Worm (Caenorhabditis elegans) whole organism, L4 larva: ENCODE data around the gene ttr-48.

Experiments
- F10B5.3 ChIP-seq: sonication (generic microtip); optimal IDR thresholded peaks from 2 replicates; lab custom pipeline; 2016; ENCODE audit warnings: mild to moderate bottlenecking, missing genetic modification characterization, missing compliant biosample characterization
- F26F4.8 ChIP-seq: fragments of 200-800 bp; sonication (Bioruptor generic); conservative IDR thresholded peaks from 2 replicates; pipeline ENCODE4 v1.3.6; 2022; ENCODE audit warnings: missing genetic modification characterization, missing compliant biosample characterization
- aha-1 ChIP-seq: fragments of 150-350 bp; peaks from one replicate; lab custom pipeline; 2014; ENCODE audit warnings: missing biosample characterization, missing genetic modification characterization
- ama-1 ChIP-seq: fragments of 150-350 bp; optimal IDR thresholded peaks from 2 replicates; lab custom pipeline; 2014; ENCODE audit warnings: inconsistent platforms, mixed read lengths
- ceh-44 ChIP-seq: fragments of 200-800 bp; sonication (Bioruptor generic); IDR thresholded peaks from 2 replicates; pipeline ENCODE4 v1.3.6; 2022; ENCODE audit warnings: missing genetic modification reagents, missing genetic modification characterization, missing compliant biosample characterization
- cey-2 ChIP-seq: sonication (generic microtip); optimal IDR thresholded peaks from 3 replicates; lab custom pipeline; 2017; ENCODE audit warnings: missing genetic modification characterization, mild to moderate bottlenecking, missing compliant biosample characterization, antibody characterized with exemption, borderline replicate concordance; ENCODE audit not compliant: insufficient read depth
- ctbp-1 ChIP-seq: fragments of 200-800 bp; sonication (Bioruptor generic); IDR thresholded peaks from 2 replicates; pipeline ENCODE4 v1.3.6; 2022; ENCODE audit warnings: missing genetic modification reagents, missing genetic modification characterization, missing compliant biosample characterization
- daf-16 ChIP-seq, 3 experiments: sonication (generic microtip); optimal IDR thresholded peaks; 2 replicates each; lab custom pipeline; 2016 to 2017; ENCODE audit warnings: missing genetic modification characterization in 3 of 3, missing genetic modification reagents in 3 of 3, mild to moderate bottlenecking in 2 of 3, missing compliant biosample characterization in 2 of 3, missing biosample characterization in 1 of 3, moderate library complexity in 1 of 3
- dmd-6 ChIP-seq: fragments of 200-800 bp; sonication (Bioruptor generic); IDR thresholded peaks from 2 replicates; pipeline ENCODE4 v1.3.6; 2022; ENCODE audit warnings: missing genetic modification reagents, missing genetic modification characterization, missing compliant biosample characterization
- dve-1 ChIP-seq: sonication (generic microtip); optimal IDR thresholded peaks from 2 replicates; lab custom pipeline; 2017; ENCODE audit warnings: antibody characterized with exemption, mild to moderate bottlenecking, missing genetic modification characterization, missing compliant biosample characterization; ENCODE audit not compliant: insufficient read depth
- egl-43 ChIP-seq: fragments of 200-800 bp; sonication (Bioruptor generic); IDR thresholded peaks from 2 replicates; pipeline ENCODE4 v1.3.6; 2022; ENCODE audit warnings: missing genetic modification reagents, missing genetic modification characterization, missing compliant biosample characterization
- gei-8 ChIP-seq: fragments of 200-800 bp; sonication (Bioruptor generic); optimal IDR thresholded peaks from 2 replicates; lab custom pipeline; 2018; ENCODE audit warnings: mild to moderate bottlenecking, missing genetic modification characterization, missing compliant biosample characterization
- hlh-11 ChIP-seq: fragments of 200-800 bp; sonication (Bioruptor generic); optimal IDR thresholded peaks from 2 replicates; lab custom pipeline; 2018; ENCODE audit warnings: mild to moderate bottlenecking, missing genetic modification characterization, missing compliant biosample characterization
- hlh-30 ChIP-seq: sonication (generic microtip); optimal IDR thresholded peaks from 2 replicates; lab custom pipeline; 2017; ENCODE audit warnings: antibody characterized with exemption, mild to moderate bottlenecking, missing genetic modification characterization, missing compliant biosample characterization; ENCODE audit not compliant: insufficient read depth
- lin-39 ChIP-seq: fragments of 150-350 bp; optimal IDR thresholded peaks from 2 replicates; lab custom pipeline; 2014; ENCODE audit warnings: missing biosample characterization, missing genetic modification reagents, missing genetic modification characterization
- lir-3 ChIP-seq: sonication (generic microtip); optimal IDR thresholded peaks from 2 replicates; lab custom pipeline; 2016; ENCODE audit warnings: mild to moderate bottlenecking, missing genetic modification characterization, missing compliant biosample characterization
- lsy-2 ChIP-seq, 2 experiments: fragments of 150-350 bp in 1 of 2; sonication (generic microtip) in 1 of 2; optimal IDR thresholded peaks; 2 replicates each; lab custom pipeline; 2014 to 2017; ENCODE audit warnings: missing biosample characterization in 2 of 2, missing genetic modification characterization in 2 of 2
- mdl-1 ChIP-seq, 2 experiments: fragments of 150-350 bp in 1 of 2; sonication (generic microtip) in 1 of 2; optimal IDR thresholded peaks; 2 replicates each; lab custom pipeline; 2014 to 2017; ENCODE audit warnings: missing biosample characterization in 2 of 2, missing genetic modification characterization in 2 of 2
- mep-1 ChIP-seq: fragments of 150-350 bp; sonication (generic microtip); optimal IDR thresholded peaks from 3 replicates; lab custom pipeline; 2014; ENCODE audit warnings: missing biosample characterization, missing genetic modification characterization
- mxl-3 ChIP-seq: fragments of 200-800 bp; sonication (Bioruptor generic); optimal IDR thresholded peaks from 2 replicates; lab custom pipeline; 2018; ENCODE audit warnings: mild to moderate bottlenecking, missing genetic modification characterization, missing compliant biosample characterization
- nhr-28 ChIP-seq: fragments of 150-350 bp; optimal IDR thresholded peaks from 2 replicates; lab custom pipeline; 2014; ENCODE audit warnings: missing biosample characterization, missing genetic modification characterization
- nhr-48 ChIP-seq: sonication (generic microtip); optimal IDR thresholded peaks from 2 replicates; lab custom pipeline; 2016; ENCODE audit warnings: mild to moderate bottlenecking, missing genetic modification characterization, missing compliant biosample characterization
- nhr-6 ChIP-seq: fragments of 150-350 bp; optimal IDR thresholded peaks from 2 replicates; lab custom pipeline; 2014; ENCODE audit warnings: missing biosample characterization, missing genetic modification characterization
- nhr-77 ChIP-seq: fragments of 150-350 bp; optimal IDR thresholded peaks from 2 replicates; lab custom pipeline; 2014; ENCODE audit warnings: missing biosample characterization, missing genetic modification characterization
- pqm-1 ChIP-seq: sonication (generic microtip); optimal IDR thresholded peaks from 2 replicates; lab custom pipeline; 2017; ENCODE audit warnings: missing biosample characterization, missing genetic modification characterization
- set-16 ChIP-seq: fragments of 200-800 bp; sonication (Bioruptor generic); IDR thresholded peaks from 2 replicates; pipeline ENCODE4 v1.3.6; 2022; ENCODE audit warnings: missing genetic modification reagents, missing genetic modification characterization, missing compliant biosample characterization
- snpc-1.2 ChIP-seq: fragments of 200-800 bp; sonication (Bioruptor generic); IDR thresholded peaks from 2 replicates; pipeline ENCODE4 v1.3.6; 2022; ENCODE audit warnings: missing genetic modification reagents, missing genetic modification characterization, missing compliant biosample characterization
- tag-97 ChIP-seq: fragments of 200-800 bp; sonication (Bioruptor generic); IDR thresholded peaks from 2 replicates; pipeline ENCODE4 v1.3.6; 2022; ENCODE audit warnings: missing genetic modification characterization, missing compliant biosample characterization
- tra-1 ChIP-seq: fragments of 200-800 bp; sonication (Bioruptor generic); IDR thresholded peaks from 2 replicates; pipeline ENCODE4 v1.3.6; 2022; ENCODE audit warnings: missing genetic modification reagents, missing genetic modification characterization, missing compliant biosample characterization
- unc-62 ChIP-seq, 3 experiments: fragments of 150-350 bp in 1 of 3; sonication (generic microtip); optimal IDR thresholded peaks in 2 of 3; peaks in 1 of 3; 1 replicate in 1 of 3; 2 replicates in 2 of 3; lab custom pipeline; 2014 to 2017; ENCODE audit warnings: missing biosample characterization in 3 of 3, missing genetic modification characterization in 3 of 3, missing genetic modification reagents in 3 of 3, missing genotype in 1 of 3
- ztf-11 ChIP-seq: fragments of 150-350 bp; optimal IDR thresholded peaks from 2 replicates; lab custom pipeline; 2014; ENCODE audit warnings: missing biosample characterization, missing genetic modification characterization

The ttr-48 gene

ce11 chrX:3818856-3819524 lies 23.3 kb downstream of the ttr-48 start:
- TF ChIP-seq daf-16 (GFP tag; optimal IDR thresholded peaks at IDR 0.05; lab: Kevin White, UChicago): no peak
- peak; percentile 77 for TF ChIP-seq daf-16 (tag; optimal IDR thresholded peaks at IDR 0.05; lab: Kevin White, UChicago)
- TF ChIP-seq cey-2 (tag; lab: Kevin White, UChicago): peak; percentile 18
- TF ChIP-seq tra-1 (GFP tag; lab: Robert Waterston, UW): peak; percentile 27; the same call in 1 of the 2 replicates
- TF ChIP-seq F26F4.8 (GFP tag; lab: Robert Waterston, UW): no peak
- TF ChIP-seq dmd-6 (GFP tag; lab: Robert Waterston, UW): peak; percentile 38; the same call in 1 of the 2 replicates
- TF ChIP-seq hlh-11 (tag; lab: Kevin White, UChicago): peak; percentile 68
- peak; percentile 80 for TF ChIP-seq dve-1 (tag; lab: Kevin White, UChicago)
- TF ChIP-seq aha-1 (tag; lab: Kevin White, UChicago): peak; percentile 59
- no peak for TF ChIP-seq ctbp-1 (GFP tag; lab: Robert Waterston, UW)
- peak; percentile 94 for TF ChIP-seq nhr-28 (tag; lab: Kevin White, UChicago)
- TF ChIP-seq mdl-1 (tag; optimal IDR thresholded peaks at IDR 0.05; lab: Kevin White, UChicago): peak in 1 of 2 experiments; percentile 60
- no peak for TF ChIP-seq ceh-44 (GFP tag; lab: Robert Waterston, UW)
- TF ChIP-seq mxl-3 (GFP tag; lab: Kevin White, UChicago): peak; percentile 60
- TF ChIP-seq hlh-30: peak; percentile 75
- peak in 1 of 2 experiments; percentile 54 for TF ChIP-seq unc-62 (GFP tag; optimal IDR thresholded peaks at IDR 0.05 in 1 of 2; lab: Kevin White, UChicago)
- TF ChIP-seq unc-62 (tag; optimal IDR thresholded peaks at IDR 0.05; lab: Kevin White, UChicago): no peak
- TF ChIP-seq pqm-1: peak; percentile 30
- TF ChIP-seq nhr-48 (tag; lab: Kevin White, UChicago): peak; percentile 6
- TF ChIP-seq lir-3: no peak
- peak; percentile 67 for TF ChIP-seq nhr-77 (tag; lab: Kevin White, UChicago)

DNA sequence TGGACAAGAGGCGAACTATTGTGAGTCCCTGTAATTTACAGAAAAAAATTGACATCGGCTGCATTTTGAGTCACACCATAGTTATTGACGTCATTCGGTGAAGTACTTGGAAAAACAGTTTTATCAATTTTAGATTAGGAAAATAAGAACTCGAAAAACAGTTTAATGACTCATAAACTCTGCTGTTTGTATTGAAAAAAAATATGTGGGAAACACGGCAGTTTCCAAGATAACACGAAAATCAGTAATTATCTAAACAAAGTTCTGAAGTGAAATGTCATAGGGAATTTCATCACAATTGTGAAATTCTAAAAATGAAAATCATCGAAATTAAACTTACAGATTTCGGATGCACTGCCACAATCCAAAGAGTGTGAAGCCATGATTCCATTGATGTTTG lies 27.4 kb downstream of the ttr-48 start:
- TF ChIP-seq nhr-77 (tag; lab: Kevin White, UChicago) (peak; percentile 20), hlh-11 (tag; lab: Kevin White, UChicago) (peak; percentile 35), daf-16 (GFP tag; optimal IDR thresholded peaks at IDR 0.05; lab: Kevin White, UChicago) (no peak), daf-16 (tag; optimal IDR thresholded peaks at IDR 0.05; lab: Kevin White, UChicago) (peak; percentile 97), dve-1 (tag; lab: Kevin White, UChicago) (peak; percentile 34), nhr-6 (no peak), nhr-28 (tag; lab: Kevin White, UChicago) (peak; percentile 30), ama-1 (lab: Kevin White, UChicago) (no peak), dmd-6 (GFP tag; lab: Robert Waterston, UW) (peak; percentile 12; the same call in 1 of the 2 replicates), mdl-1 (tag; optimal IDR thresholded peaks at IDR 0.05; lab: Kevin White, UChicago) (peak in 1 of 2 experiments; percentile 11)

DNA sequence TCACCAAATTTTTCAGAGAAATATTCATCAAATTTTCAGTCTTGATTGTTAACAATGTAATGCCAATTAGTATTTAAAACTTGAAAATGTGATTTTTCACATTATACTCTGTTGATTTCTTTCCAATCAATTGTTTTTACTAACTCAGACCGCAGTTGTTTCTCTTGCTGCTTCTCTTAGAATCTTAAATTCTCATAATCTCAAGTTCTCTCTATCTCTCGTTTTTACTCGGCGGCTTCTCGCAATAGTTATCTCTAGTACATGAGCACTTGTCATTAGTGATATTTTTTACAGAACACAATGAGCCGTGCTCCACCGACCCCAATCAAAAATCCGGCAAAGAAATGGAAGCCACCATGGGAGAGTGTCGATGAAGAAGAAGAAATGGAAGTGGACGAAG lies 35.1 kb downstream of the ttr-48 start, which contains the start of gene F35A5.1:
TSS of gene F35A5.1 (plus strand) at position 301 of the 400 bp plus-strand sequence.
- TF ChIP-seq ztf-11 (tag; lab: Kevin White, UChicago) (no peak), snpc-1.2 (GFP tag; lab: Robert Waterston, UW) (no peak), egl-43 (GFP tag; lab: Robert Waterston, UW) (no peak), gei-8 (GFP tag; lab: Kevin White, UChicago) (no peak), set-16 (GFP tag; lab: Robert Waterston, UW) (no peak)

- TF ChIP-seq tag-97 (no peak), unc-62 (GFP tag; optimal IDR thresholded peaks at IDR 0.05 in 1 of 2; lab: Kevin White, UChicago) (peak in 1 of 2 experiments; percentile 56), unc-62 (tag; optimal IDR thresholded peaks at IDR 0.05; lab: Kevin White, UChicago) (no peak), F10B5.3 (tag; lab: Kevin White, UChicago) (no peak), mep-1 (no peak), lin-39 (tag; lab: Kevin White, UChicago) (no peak), lsy-2 (tag; optimal IDR thresholded peaks at IDR 0.05; lab: Kevin White, UChicago) (no peak)
Observed at ce11 chrX:3804837-3805236, 37.4 kb downstream of the ttr-48 start, which contains the start of gene F35A5.2. Gene F35A5.2, plus strand, starts transcription at chrX:3805137.
